Worm (Caenorhabditis elegans) whole organism, L4 larva: ENCODE data around the gene lips-1.
A peak's percentile ranks its signal among the peaks of the same experiment; 100 is the strongest.

Experiments used
- ama-1 ChIP-seq: fragments of 150-350 bp; optimal IDR thresholded peaks from 2 replicates; lab custom pipeline; 2014; ENCODE audit warnings: inconsistent platforms, mixed read lengths
- ceh-32 ChIP-seq: sonication (generic microtip); optimal IDR thresholded peaks from 2 replicates; lab custom pipeline; 2016; ENCODE audit warnings: mild to moderate bottlenecking, missing genetic modification characterization, missing compliant biosample characterization; ENCODE audit not compliant: poor library complexity
- duxl-1 ChIP-seq: sonication (generic microtip); optimal IDR thresholded peaks from 2 replicates; lab custom pipeline; 2016; ENCODE audit warnings: mild to moderate bottlenecking, missing genetic modification characterization, moderate library complexity, missing compliant biosample characterization; ENCODE audit not compliant: poor library complexity
- nhr-76 ChIP-seq: fragments of 150-350 bp; optimal IDR thresholded peaks from 2 replicates; lab custom pipeline; 2014; ENCODE audit warnings: missing biosample characterization, missing genetic modification characterization
- unc-39 ChIP-seq: sonication (generic microtip); optimal IDR thresholded peaks from 2 replicates; lab custom pipeline; 2017; ENCODE audit warnings: missing biosample characterization, missing genetic modification characterization

DNA sequence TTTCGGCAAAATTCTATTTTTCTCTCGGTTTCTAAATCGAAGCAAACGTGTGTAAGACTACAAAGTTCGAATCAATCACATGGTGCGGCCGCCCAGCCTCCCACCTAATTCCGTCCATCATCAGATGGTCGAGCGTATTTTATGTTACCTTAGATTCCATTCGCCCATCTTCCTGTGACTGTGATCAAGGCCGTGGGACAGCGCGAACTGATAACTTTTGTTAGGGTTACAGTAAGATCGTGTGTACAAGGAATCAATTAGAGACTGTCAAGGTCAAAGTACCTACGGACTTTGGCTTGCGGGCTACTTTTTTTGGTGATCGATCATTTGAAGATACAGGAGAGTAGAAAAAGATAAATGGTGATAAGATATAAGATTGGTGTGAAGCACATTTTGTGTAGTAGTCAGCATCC lies 30.5 kb downstream of the lips-1 start:
- TF ChIP-seq ama-1 (no peak), duxl-1 (tag; lab: Kevin White, UChicago) (no peak), ceh-32 (tag; lab: Kevin White, UChicago) (no peak), nhr-76 (tag; lab: Kevin White, UChicago) (peak; percentile 50), unc-39 (tag; lab: Kevin White, UChicago) (no peak)
